Fruit fly (Drosophila melanogaster) whole organism, pupa: Measurements from ENCODE around the gene Ctr1A.

Experiments
- CG12605 ChIP-seq: fragments of 200-800 bp; sonication (Bioruptor generic); IDR thresholded peaks from 2 replicates; pipeline ENCODE4 v1.3.6; 2022; ENCODE audit warnings: missing biosample characterization, missing genetic modification characterization
- EcR ChIP-seq: fragments of 200-800 bp; sonication (Bioruptor generic); optimal IDR thresholded peaks from 3 replicates; lab custom pipeline; 2019; ENCODE audit warnings: missing biosample characterization, missing genetic modification characterization, mild to moderate bottlenecking, moderate library complexity, missing genetic modification reagents
- Ets98B ChIP-seq: fragments of 200-800 bp; sonication (Bioruptor generic); IDR thresholded peaks from 2 replicates; pipeline ENCODE4 v1.3.6; 2022; ENCODE audit warnings: missing biosample characterization, missing genetic modification characterization

dm6 chrX:6617372-6617771, 44.1 kb upstream of the Ctr1A start:
- TF ChIP-seq Ets98B (GFP tag; lab: Robert Waterston, UW) (peak; percentile 71), EcR (GFP tag; lab: Kevin White, UChicago) (no peak), CG12605 (GFP tag; lab: Robert Waterston, UW) (peak; percentile 32)
